Worm (Caenorhabditis elegans): Measurements from ENCODE around the gene Y4C6B.4.
"Not testable (repeated sequence)": the region's sequence is repeated elsewhere in the genome, so short reads cannot be mapped to it uniquely, and the experiment has no call there.

Y4C6B.4 gene

DNA sequence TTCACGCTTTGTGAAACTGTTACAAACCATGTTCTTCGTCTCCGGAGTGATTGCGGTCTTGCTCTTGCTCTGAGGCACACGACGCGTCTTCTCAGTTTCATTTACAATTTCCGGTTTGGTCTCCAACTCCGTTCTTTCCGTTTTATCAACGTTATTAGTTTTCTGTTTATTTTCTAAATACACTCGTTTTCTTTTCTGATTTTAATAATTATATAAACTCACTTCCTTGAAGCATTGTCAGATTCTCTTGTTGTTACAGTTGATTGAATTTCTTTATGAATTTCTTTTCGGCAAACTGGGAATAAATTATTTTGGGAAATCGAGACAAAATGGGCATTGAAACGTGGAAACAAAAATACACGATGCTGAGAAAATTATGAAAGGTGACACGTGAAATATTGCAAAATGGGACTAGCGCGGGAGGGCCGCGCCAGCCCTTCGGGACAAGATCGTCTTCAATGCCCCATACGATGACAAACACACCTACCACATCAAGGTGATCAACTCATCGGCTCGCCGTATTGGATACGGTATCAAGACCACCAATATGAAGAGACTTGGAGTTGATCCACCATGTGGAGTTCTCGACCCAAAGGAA, 18.1 kb upstream of the Y4C6B.4 start, which contains the start of the genes ZK354.9 and msp-58:
Gene ZK354.9, minus strand, starts transcription at position 101 of the 598 bp plus-strand sequence.
Gene msp-58, plus strand, starts transcription at position 548 of the 598 bp plus-strand sequence.
- TF ChIP-seq madf-2, ets-4, sdc-2 (tag; optimal IDR thresholded peaks at IDR 0.05): not testable (repeated sequence)

DNA sequence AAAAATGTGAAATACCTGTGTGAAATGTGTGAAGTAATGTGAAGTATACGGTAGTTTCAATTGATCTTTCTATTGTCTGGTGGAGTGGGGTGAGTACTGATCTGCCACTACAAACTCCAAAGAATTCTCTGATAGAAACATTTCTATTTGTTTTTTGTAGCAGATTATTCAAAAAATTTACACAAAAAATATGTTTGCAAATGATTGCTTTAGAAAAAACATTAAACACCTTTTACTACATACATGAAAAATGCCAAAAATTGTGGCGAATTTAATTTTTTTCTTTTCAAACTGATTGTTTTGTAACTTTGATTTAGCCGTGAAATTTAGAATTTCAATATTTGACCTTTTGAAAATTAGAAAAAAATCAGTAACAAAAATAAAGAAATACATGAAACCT, 16.5 kb upstream of the Y4C6B.4 start, which contains the start of gene ZK354.3:
Gene ZK354.3, plus strand, starts transcription at position 301 of the 400 bp plus-strand sequence.
- TF ChIP-seq ama-1 (optimal IDR thresholded peaks at IDR 0.05) (no peak), C08G9.2 (tag; optimal IDR thresholded peaks at IDR 0.05) (no peak), unc-42 (tag; optimal IDR thresholded peaks at IDR 0.05) (no peak), unc-55 (GFP tag; optimal IDR thresholded peaks at IDR 0.05) (no peak), gmeb-2 (tag; optimal IDR thresholded peaks at IDR 0.05) (no peak), pqm-1 (tag; optimal IDR thresholded peaks at IDR 0.05) (no peak), ceh-22 (tag; optimal IDR thresholded peaks at IDR 0.05) (no peak), che-1 (tag; optimal IDR thresholded peaks at IDR 0.05) (no peak)

DNA sequence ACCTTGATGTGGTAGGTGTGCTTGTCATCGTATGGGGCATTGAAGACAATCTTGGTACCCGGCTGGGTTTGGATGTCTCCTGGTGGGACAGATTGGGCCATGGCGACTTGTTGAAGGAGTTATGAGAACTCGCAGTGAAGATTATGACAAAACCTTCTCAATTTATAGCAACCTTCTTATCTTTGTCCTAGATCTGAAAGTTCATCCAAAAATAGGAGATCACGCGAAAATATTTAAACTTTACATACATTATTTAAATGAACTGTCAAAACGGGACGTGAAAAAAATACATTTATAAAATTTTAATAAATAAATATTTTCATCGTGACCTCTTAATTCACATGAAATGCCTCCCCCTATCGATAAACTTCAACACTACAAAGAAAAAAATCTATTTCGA, 13.2 kb upstream of the Y4C6B.4 start, which contains the start of the genes msp-59 and ZK354.2:
Gene msp-59, minus strand, starts transcription at position 101 of the 400 bp plus-strand sequence.
Gene ZK354.2, plus strand, starts transcription at position 395 of the 400 bp plus-strand sequence.
- TF ChIP-seq ama-1 (optimal IDR thresholded peaks at IDR 0.05); ceh-6 (GFP tag; optimal IDR thresholded peaks at IDR 0.05); pqm-1 (tag; optimal IDR thresholded peaks at IDR 0.05): not testable (repeated sequence)

DNA sequence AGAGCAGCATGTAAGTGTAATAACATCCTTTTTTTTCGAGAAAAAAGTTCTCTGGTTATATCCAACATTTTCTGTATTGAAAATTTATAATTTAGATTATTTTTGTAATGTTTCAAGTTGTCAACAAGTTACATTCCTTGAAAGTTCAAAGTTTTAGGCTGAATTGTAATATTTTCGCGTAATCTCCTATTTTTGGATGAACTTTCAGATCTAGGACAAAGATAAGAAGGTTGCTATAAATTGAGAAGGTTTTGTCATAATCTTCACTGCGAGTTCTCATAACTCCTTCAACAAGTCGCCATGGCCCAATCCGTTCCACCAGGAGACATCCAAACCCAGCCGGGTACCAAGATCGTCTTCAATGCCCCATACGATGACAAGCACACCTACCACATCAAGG, 10.0 kb upstream of the Y4C6B.4 start, which contains the start of gene msp-65:
Gene msp-65, plus strand, starts transcription at position 301 of the 400 bp plus-strand sequence.
- not testable (repeated sequence) for TF ChIP-seq pqm-1, sox-4, ceh-24 (tag; optimal IDR thresholded peaks at IDR 0.05)

DNA sequence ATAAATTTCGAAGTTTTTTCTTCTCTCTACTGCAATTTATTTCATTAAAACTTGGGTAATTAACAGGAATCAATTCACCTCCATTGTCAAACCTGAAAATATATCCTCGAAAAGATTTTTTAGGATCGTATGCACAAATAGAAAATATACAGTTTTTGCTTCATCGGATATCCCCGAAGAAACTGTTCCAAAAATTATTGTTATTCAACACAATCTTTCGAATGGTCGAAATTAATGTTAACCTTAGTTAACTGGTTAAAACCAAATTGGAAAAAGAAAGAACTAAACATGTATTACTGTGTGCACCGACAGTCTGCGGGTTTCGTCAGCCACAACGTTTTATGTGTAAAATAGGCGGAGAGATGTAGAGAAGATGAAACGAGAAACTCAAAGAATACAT, 9.1 kb upstream of the Y4C6B.4 start:
- no peak for TF ChIP-seq dmd-4 (tag; optimal IDR thresholded peaks at IDR 0.05; ENCODE audit: borderline replicate concordance)
- no peak for TF ChIP-seq ceh-22 (tag; optimal IDR thresholded peaks at IDR 0.05)
- no peak for TF ChIP-seq syd-9 (tag; optimal IDR thresholded peaks at IDR 0.05)
- TF ChIP-seq unc-55 (GFP tag; optimal IDR thresholded peaks at IDR 0.05) = no peak
- TF ChIP-seq che-1 (tag; optimal IDR thresholded peaks at IDR 0.05) = no peak
- TF ChIP-seq sdc-2 (tag; optimal IDR thresholded peaks at IDR 0.05) = no peak

DNA sequence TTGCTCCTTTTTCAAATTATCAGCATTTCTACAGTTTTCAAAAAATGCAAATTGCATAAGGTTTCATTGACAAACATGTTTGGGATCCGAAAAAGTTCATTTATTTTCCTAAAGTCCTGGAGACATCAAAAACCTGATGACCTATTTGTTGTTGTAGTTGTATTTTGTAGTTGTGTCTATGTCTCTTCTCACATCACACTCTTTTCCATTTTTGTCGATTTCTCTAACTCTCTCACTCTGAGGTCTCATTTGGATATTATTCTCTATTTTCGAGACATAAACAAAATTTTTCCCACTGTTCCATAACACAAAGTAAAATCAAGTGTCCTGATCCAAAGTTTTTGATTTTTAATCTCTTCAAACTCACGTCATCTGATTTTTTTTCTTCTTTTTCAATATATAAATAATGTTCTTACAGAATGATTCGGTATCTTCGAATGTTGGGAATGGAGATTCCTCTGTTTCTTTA, 7.4 kb upstream of the Y4C6B.4 start, which contains the start of gene slc-46A:
Gene slc-46A, plus strand, starts transcription at position 419 of the 469 bp plus-strand sequence.
- TF ChIP-seq ceh-9 (tag; optimal IDR thresholded peaks at IDR 0.05) (no peak), fax-1 (tag; optimal IDR thresholded peaks at IDR 0.05) (no peak), lin-11 (tag; optimal IDR thresholded peaks at IDR 0.05) (no peak), pqm-1 (tag; optimal IDR thresholded peaks at IDR 0.05) (no peak), unc-55 (GFP tag; optimal IDR thresholded peaks at IDR 0.05) (no peak), ceh-22 (tag; optimal IDR thresholded peaks at IDR 0.05) (no peak), eyg-1 (tag; optimal IDR thresholded peaks at IDR 0.05) (no peak), rnt-1 (tag; optimal IDR thresholded peaks at IDR 0.05) (no peak), sox-2 (GFP tag; IDR thresholded peaks at IDR 0.05) (no peak)

DNA sequence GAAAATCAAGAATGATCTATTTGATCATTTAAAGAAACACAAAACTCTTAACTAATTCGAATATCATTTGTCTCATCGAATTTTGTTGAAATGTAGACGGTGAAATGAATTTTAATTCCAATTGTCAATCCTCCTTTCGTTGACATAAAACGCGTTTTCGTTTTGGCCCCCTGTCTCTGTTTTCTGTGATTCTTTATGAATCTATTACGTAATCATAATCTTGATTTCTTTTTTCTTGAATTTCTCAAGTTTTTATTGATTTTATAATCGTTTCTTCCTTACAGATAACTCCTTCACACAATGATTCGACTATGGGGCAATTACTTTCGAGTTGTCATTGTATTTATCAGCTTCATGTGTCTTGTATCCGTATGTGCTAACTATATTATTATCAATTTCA, 5.9 kb downstream of the Y4C6B.4 start, which contains the start of gene Y4C6B.3:
Gene Y4C6B.3, plus strand, starts transcription at position 301 of the 400 bp plus-strand sequence.
- TF ChIP-seq nfya-1 (tag; optimal IDR thresholded peaks at IDR 0.05) = no peak
- TF ChIP-seq ahr-1 (tag; optimal IDR thresholded peaks at IDR 0.05) = no peak
- TF ChIP-seq C38D4.7 (GFP tag; optimal IDR thresholded peaks at IDR 0.05) = no peak
- no peak for TF ChIP-seq Y22D7AL.16 (tag; optimal IDR thresholded peaks at IDR 0.05)
- TF ChIP-seq lim-6 (tag; optimal IDR thresholded peaks at IDR 0.05) = no peak
- no peak for TF ChIP-seq sox-2 (GFP tag; IDR thresholded peaks at IDR 0.05)
- TF ChIP-seq hlh-8 (tag; optimal IDR thresholded peaks at IDR 0.05) = no peak
- no peak for TF ChIP-seq fax-1 (tag; optimal IDR thresholded peaks at IDR 0.05)
- TF ChIP-seq nhr-232 (tag; optimal IDR thresholded peaks at IDR 0.05) = no peak
- no peak for TF ChIP-seq odd-2 (tag; optimal IDR thresholded peaks at IDR 0.05)
- no peak for TF ChIP-seq npax-4 (tag; optimal IDR thresholded peaks at IDR 0.05)

Measured in whole organism, late embryonic.